Worm (Caenorhabditis elegans): ENCODE data around the gene best-1.

- TF ChIP-seq sptf-1 (tag; optimal IDR thresholded peaks at IDR 0.05) (no peak), nhr-237 (tag; optimal IDR thresholded peaks at IDR 0.05) (no peak), ztf-11 (tag; optimal IDR thresholded peaks at IDR 0.05) (no peak), unc-62 (GFP tag; optimal IDR thresholded peaks at IDR 0.05) (no peak), snpc-4 (tag; optimal IDR thresholded peaks at IDR 0.05) (no peak), nhr-12 (tag; optimal IDR thresholded peaks at IDR 0.05) (no peak), lsy-2 (tag; optimal IDR thresholded peaks at IDR 0.05) (no peak), nhr-28 (tag; optimal IDR thresholded peaks at IDR 0.05) (no peak), ceh-43 (GFP tag; optimal IDR thresholded peaks at IDR 0.05) (no peak), unc-39 (tag; optimal IDR thresholded peaks at IDR 0.05) (no peak), flh-1 (GFP tag; optimal IDR thresholded peaks at IDR 0.05) (no peak), pha-4 (tag; optimal IDR thresholded peaks at IDR 0.05) (no peak), ceh-83 (GFP tag; optimal IDR thresholded peaks at IDR 0.05) (no peak), nhr-76 (tag; optimal IDR thresholded peaks at IDR 0.05) (no peak)
Measured at ce11 chrIV:13066044-13066443, 43.5 kb downstream of the best-1 start.

Data from whole organism, mixed stage, embryonic.